Worm (Caenorhabditis elegans) whole organism, late embryonic: ENCODE measurements around the gene nlp-59.

ENCODE experiments used
- K02D7.2 ChIP-seq: sonication (generic microtip); optimal IDR thresholded peaks from 2 replicates; lab custom pipeline; 2017; ENCODE audit warnings: mild to moderate bottlenecking, missing genetic modification characterization, missing compliant biosample characterization
- elt-2 ChIP-seq: sonication (generic microtip); optimal IDR thresholded peaks from 2 replicates; lab custom pipeline; 2016; ENCODE audit warnings: missing genetic modification reagents, missing genetic modification characterization, missing compliant biosample characterization
- ets-4 ChIP-seq: sonication (generic microtip); optimal IDR thresholded peaks from 2 replicates; lab custom pipeline; 2016; ENCODE audit warnings: missing genetic modification characterization, missing compliant biosample characterization
- fkh-10 ChIP-seq: fragments of 150-350 bp; optimal IDR thresholded peaks from 2 replicates; lab custom pipeline; 2014; ENCODE audit warnings: missing biosample characterization, missing genetic modification reagents, missing genetic modification characterization
- mec-3 ChIP-seq: sonication (generic microtip); optimal IDR thresholded peaks from 2 replicates; lab custom pipeline; 2016; ENCODE audit warnings: borderline replicate concordance, missing genetic modification characterization, missing compliant biosample characterization
- nhr-11 ChIP-seq: fragments of 150-350 bp; optimal IDR thresholded peaks from 2 replicates; lab custom pipeline; 2014; ENCODE audit warnings: missing biosample characterization, missing genetic modification characterization
- sdc-2 ChIP-seq: sonication (generic microtip); optimal IDR thresholded peaks from 2 replicates; lab custom pipeline; 2016; ENCODE audit warnings: missing genotype, missing genetic modification characterization, missing compliant biosample characterization
- sox-4 ChIP-seq: sonication (generic microtip); optimal IDR thresholded peaks from 2 replicates; lab custom pipeline; 2017; ENCODE audit warnings: mild to moderate bottlenecking, missing genetic modification characterization, inconsistent platforms, missing compliant biosample characterization
- syd-9 ChIP-seq: sonication (generic microtip); optimal IDR thresholded peaks from 2 replicates; lab custom pipeline; 2016; ENCODE audit warnings: mild to moderate bottlenecking, missing genetic modification characterization, moderate library complexity, missing compliant biosample characterization
- unc-42 ChIP-seq: sonication (generic microtip); optimal IDR thresholded peaks from 2 replicates; lab custom pipeline; 2016; ENCODE audit warnings: missing genotype, missing genetic modification characterization, missing compliant biosample characterization
- unc-55 ChIP-seq: sonication (generic microtip); optimal IDR thresholded peaks from 2 replicates; lab custom pipeline; 2017; ENCODE audit warnings: missing biosample characterization, missing genetic modification reagents, missing genetic modification characterization
- ztf-16 ChIP-seq: sonication (generic microtip); optimal IDR thresholded peaks from 2 replicates; lab custom pipeline; 2017; ENCODE audit warnings: missing genetic modification characterization, missing compliant biosample characterization

ce11 chrV:14996236-14996635 lies 25.0 kb downstream of the nlp-59 start, which contains the start of gene irld-14:
- TF ChIP-seq sdc-2 (tag; lab: Kevin White, UChicago) = no peak
- TF ChIP-seq K02D7.2 (tag; lab: Kevin White, UChicago) = no peak
- TF ChIP-seq nhr-11 (tag; lab: Kevin White, UChicago) = no peak
- no peak for TF ChIP-seq mec-3 (tag; lab: Kevin White, UChicago)
- no peak for TF ChIP-seq fkh-10 (GFP tag; lab: Kevin White, UChicago)
- no peak for TF ChIP-seq sox-4
- no peak for TF ChIP-seq ets-4 (tag; lab: Kevin White, UChicago)
- no peak for TF ChIP-seq elt-2
- TF ChIP-seq ztf-16 (tag; lab: Kevin White, UChicago) = no peak
- no peak for TF ChIP-seq syd-9 (tag; lab: Kevin White, UChicago)
- TF ChIP-seq unc-55 (GFP tag; lab: Kevin White, UChicago) = no peak
- TF ChIP-seq unc-42 (tag; lab: Kevin White, UChicago) = no peak
